Fruit fly (Drosophila melanogaster) whole organism, embryonic: ENCODE measurements around the gene CG34454.
A peak's percentile ranks its signal among the peaks of the same experiment; 100 is the strongest.

ENCODE experiments used
- Blimp-1 ChIP-seq: fragments of 200-800 bp; sonication (Bioruptor generic); optimal IDR thresholded peaks from 3 replicates; lab custom pipeline; 2018; ENCODE audit warnings: missing biosample characterization, missing genetic modification characterization, mild to moderate bottlenecking, moderate library complexity, missing genetic modification reagents
- Bteb2 ChIP-seq: fragments of 200-800 bp; sonication (Bioruptor generic); optimal IDR thresholded peaks from 2 replicates; lab custom pipeline; 2016; ENCODE audit warnings: missing biosample characterization, missing genetic modification characterization
- CG1024 ChIP-seq: fragments of 200-800 bp; sonication (Bioruptor generic); IDR thresholded peaks from 2 replicates; pipeline ENCODE4 v1.3.6; 2022; ENCODE audit warnings: missing biosample characterization, missing genetic modification characterization
- CG10267 ChIP-seq: fragments of 200-800 bp; sonication (Bioruptor generic); optimal IDR thresholded peaks from 2 replicates; lab custom pipeline; 2018; ENCODE audit warnings: missing biosample characterization, mild to moderate bottlenecking, missing genetic modification characterization, moderate library complexity
- CG11085 ChIP-seq: fragments of 200-800 bp; sonication (Bioruptor generic); IDR thresholded peaks from 2 replicates; pipeline ENCODE4 v1.3.6; 2022; ENCODE audit warnings: missing biosample characterization, missing genetic modification characterization
- CG11093 ChIP-seq: fragments of 200-800 bp; sonication (Bioruptor generic); IDR thresholded peaks from 3 replicates; pipeline ENCODE4 v1.3.6; 2022; ENCODE audit warnings: missing biosample characterization, missing genetic modification characterization
- CG11398 ChIP-seq: fragments of 200-800 bp; sonication (Bioruptor generic); optimal IDR thresholded peaks from 2 replicates; lab custom pipeline; 2016; ENCODE audit warnings: missing biosample characterization, missing genetic modification characterization
- CG12744 ChIP-seq: fragments of 200-800 bp; sonication (Bioruptor generic); optimal IDR thresholded peaks from 2 replicates; lab custom pipeline; 2016; ENCODE audit warnings: missing biosample characterization, missing genetic modification characterization
- CG12769 ChIP-seq: fragments of 200-800 bp; sonication (Bioruptor generic); optimal IDR thresholded peaks from 2 replicates; lab custom pipeline; 2019; ENCODE audit warnings: missing biosample characterization, mild to moderate bottlenecking, missing genetic modification characterization, moderate library complexity
- CG13624 ChIP-seq: fragments of 200-800 bp; sonication (Bioruptor generic); optimal IDR thresholded peaks from 2 replicates; lab custom pipeline; 2016; ENCODE audit warnings: missing biosample characterization, missing genetic modification characterization
- CG1529 ChIP-seq: fragments of 200-800 bp; sonication (Bioruptor generic); optimal IDR thresholded peaks from 3 replicates; lab custom pipeline; 2018; ENCODE audit warnings: missing biosample characterization, missing genetic modification characterization
- CG2875 ChIP-seq: fragments of 200-800 bp; sonication (Bioruptor generic); optimal IDR thresholded peaks from 2 replicates; lab custom pipeline; 2017; ENCODE audit warnings: missing biosample characterization, mild to moderate bottlenecking, missing genetic modification characterization, missing genetic modification reagents
- CG2889 ChIP-seq: fragments of 200-800 bp; sonication (Bioruptor generic); IDR thresholded peaks from 3 replicates; pipeline ENCODE4 v1.3.6; 2022; ENCODE audit warnings: missing biosample characterization, missing genetic modification characterization
- CG7786 ChIP-seq: fragments of 200-800 bp; sonication (Bioruptor generic); optimal IDR thresholded peaks from 2 replicates; lab custom pipeline; 2016; ENCODE audit warnings: missing biosample characterization, missing genetic modification characterization
- CTCF ChIP-seq: fragments of 200-800 bp; sonication (Bioruptor generic); optimal IDR thresholded peaks from 2 replicates; lab custom pipeline; 2017; ENCODE audit warnings: missing biosample characterization, mild to moderate bottlenecking, missing genetic modification characterization, moderate library complexity
- Dfd ChIP-seq, 2 experiments: fragments of >200 bp; optimal IDR thresholded peaks; 2 replicates each; lab custom pipeline; 2017; ENCODE audit warnings: missing biosample characterization in 2 of 2, missing genetic modification characterization in 2 of 2
- Dp ChIP-seq: fragments of 200-800 bp; sonication (Bioruptor generic); optimal IDR thresholded peaks from 2 replicates; lab custom pipeline; 2018; ENCODE audit warnings: missing biosample characterization, mild to moderate bottlenecking, missing genetic modification characterization, moderate library complexity
- E2f2 ChIP-seq: fragments of 200-800 bp; sonication (Bioruptor generic); IDR thresholded peaks from 2 replicates; pipeline ENCODE4 v1.3.6; 2022; ENCODE audit warnings: missing biosample characterization, missing genetic modification characterization
- H15 ChIP-seq: fragments of 200-800 bp; sonication (Bioruptor generic); IDR thresholded peaks from 3 replicates; pipeline ENCODE4 v1.3.6; 2022; ENCODE audit warnings: missing biosample characterization, missing genetic modification characterization
- HHEX ChIP-seq: fragments of 200-800 bp; sonication (Bioruptor generic); optimal IDR thresholded peaks from 3 replicates; lab custom pipeline; 2017; ENCODE audit warnings: missing biosample characterization, mild to moderate bottlenecking, missing genetic modification characterization, missing genetic modification reagents
- MTF-1 ChIP-seq: fragments of 200-800 bp; sonication (Bioruptor generic); optimal IDR thresholded peaks from 2 replicates; lab custom pipeline; 2018; ENCODE audit warnings: missing biosample characterization, mild to moderate bottlenecking, missing genetic modification characterization, borderline replicate concordance
- Med ChIP-seq: fragments of 200-800 bp; sonication (Bioruptor generic); peaks from one replicate; lab custom pipeline; 2016; ENCODE audit warnings: missing biosample characterization, missing genetic modification characterization, mild to moderate bottlenecking, inconsistent platforms, moderate library complexity
- Meics ChIP-seq: fragments of 200-800 bp; sonication (Bioruptor generic); optimal IDR thresholded peaks from 2 replicates; lab custom pipeline; 2017; ENCODE audit warnings: missing biosample characterization, mild to moderate bottlenecking, missing genetic modification characterization
- Mes4 ChIP-seq: fragments of 200-800 bp; sonication (Bioruptor generic); optimal IDR thresholded peaks from 2 replicates; lab custom pipeline; 2016; ENCODE audit warnings: missing biosample characterization, missing genetic modification characterization
- Nf-YB ChIP-seq: fragments of 200-800 bp; sonication (Bioruptor generic); optimal IDR thresholded peaks from 3 replicates; lab custom pipeline; 2019; ENCODE audit warnings: missing biosample characterization, mild to moderate bottlenecking, missing genetic modification characterization, moderate library complexity
- NfI ChIP-seq: fragments of 200-800 bp; sonication (Bioruptor generic); optimal IDR thresholded peaks from 3 replicates; lab custom pipeline; 2018; ENCODE audit warnings: missing biosample characterization, mild to moderate bottlenecking, missing genetic modification characterization, moderate library complexity
- Poxn ChIP-seq: fragments of 200-800 bp; sonication (Bioruptor generic); IDR thresholded peaks from 2 replicates; pipeline ENCODE4 v1.3.6; 2022; ENCODE audit warnings: missing biosample characterization, missing genetic modification characterization
- Side ChIP-seq: fragments of 200-800 bp; sonication (Bioruptor generic); optimal IDR thresholded peaks from 2 replicates; lab custom pipeline; 2016; ENCODE audit warnings: missing biosample characterization, missing genetic modification characterization
- Trl ChIP-seq, 3 experiments: fragments of >200 bp in 2 of 3; fragments of 200-800 bp in 1 of 3; sonication (Bioruptor generic) in 1 of 3; optimal IDR thresholded peaks; 2 replicates in 1 of 3; 3 replicates in 2 of 3; lab custom pipeline; 2016 to 2017; ENCODE audit warnings: missing biosample characterization in 1 of 3, missing genetic modification characterization in 1 of 3
- aop ChIP-seq: fragments of 200-800 bp; sonication (Bioruptor generic); IDR thresholded peaks from 2 replicates; pipeline ENCODE4 v1.3.6; 2022; ENCODE audit warnings: missing biosample characterization, missing genetic modification characterization
- bcd ChIP-seq: fragments of 200-800 bp; sonication (Bioruptor generic); optimal IDR thresholded peaks from 2 replicates; lab custom pipeline; 2017; ENCODE audit warnings: missing biosample characterization, mild to moderate bottlenecking, missing genetic modification characterization
- chif ChIP-seq, 2 experiments: fragments of 200-800 bp; sonication (Bioruptor generic); optimal IDR thresholded peaks; 3 replicates each; lab custom pipeline; 2016; ENCODE audit warnings: missing biosample characterization in 2 of 2, missing genetic modification characterization in 2 of 2
- chm ChIP-seq: fragments of 200-800 bp; sonication (Bioruptor generic); IDR thresholded peaks from 2 replicates; pipeline ENCODE4 v1.3.6; 2022; ENCODE audit warnings: missing biosample characterization, missing genetic modification characterization
- ci ChIP-seq: fragments of 200-800 bp; sonication (Bioruptor generic); IDR thresholded peaks from 3 replicates; pipeline ENCODE4 v1.3.6; 2022; ENCODE audit warnings: missing biosample characterization, missing genetic modification characterization
- dmrt11E ChIP-seq: fragments of 200-800 bp; sonication (Bioruptor generic); optimal IDR thresholded peaks from 3 replicates; lab custom pipeline; 2018; ENCODE audit warnings: missing biosample characterization, mild to moderate bottlenecking, missing genetic modification characterization, moderate library complexity
- en ChIP-seq: fragments of 200-800 bp; sonication (Bioruptor generic); optimal IDR thresholded peaks from 2 replicates; lab custom pipeline; 2016; ENCODE audit warnings: missing biosample characterization, missing genetic modification characterization
- eve ChIP-seq, 2 experiments: fragments of >200 bp; optimal IDR thresholded peaks; 2 replicates each; lab custom pipeline; 2017; ENCODE audit warnings: missing biosample characterization in 2 of 2, missing genetic modification characterization in 2 of 2
- gfzf ChIP-seq: fragments of 200-800 bp; sonication (Bioruptor generic); optimal IDR thresholded peaks from 2 replicates; lab custom pipeline; 2016; ENCODE audit warnings: missing biosample characterization, mild to moderate bottlenecking, missing genetic modification characterization, moderate library complexity
- inv ChIP-seq: fragments of 200-800 bp; sonication (Bioruptor generic); IDR thresholded peaks from 2 replicates; pipeline ENCODE4 v1.3.6; 2022; ENCODE audit warnings: missing biosample characterization, missing genetic modification characterization; ENCODE audit not compliant: partially characterized antibody
- p53 ChIP-seq: fragments of 200-800 bp; sonication (Bioruptor generic); optimal IDR thresholded peaks from 2 replicates; lab custom pipeline; 2016; ENCODE audit warnings: missing biosample characterization, missing genetic modification characterization
- pho ChIP-seq: fragments of 200-800 bp; sonication (Bioruptor generic); optimal IDR thresholded peaks from 2 replicates; lab custom pipeline; 2016; ENCODE audit warnings: missing biosample characterization, missing genetic modification characterization
- salm ChIP-seq: fragments of 200-800 bp; sonication (Bioruptor generic); optimal IDR thresholded peaks from 2 replicates; lab custom pipeline; 2018; ENCODE audit warnings: missing biosample characterization, mild to moderate bottlenecking, missing genetic modification characterization
- scrt ChIP-seq: fragments of 200-800 bp; sonication (Bioruptor generic); optimal IDR thresholded peaks from 2 replicates; lab custom pipeline; 2018; ENCODE audit warnings: missing biosample characterization, mild to moderate bottlenecking, missing genetic modification characterization, moderate library complexity
- sd ChIP-seq: fragments of 200-800 bp; sonication (Bioruptor generic); optimal IDR thresholded peaks from 3 replicates; lab custom pipeline; 2018; ENCODE audit warnings: missing biosample characterization, mild to moderate bottlenecking, missing genetic modification characterization, moderate library complexity
- slou ChIP-seq: fragments of 200-800 bp; sonication (Bioruptor generic); optimal IDR thresholded peaks from 3 replicates; lab custom pipeline; 2016; ENCODE audit warnings: missing biosample characterization, missing genetic modification characterization
- ssp ChIP-seq: fragments of 200-800 bp; sonication (Bioruptor generic); IDR thresholded peaks from 2 replicates; pipeline ENCODE4 v1.3.6; 2022; ENCODE audit warnings: missing biosample characterization, missing genetic modification characterization
- stwl ChIP-seq: fragments of 200-800 bp; sonication (Bioruptor generic); optimal IDR thresholded peaks from 3 replicates; lab custom pipeline; 2018; ENCODE audit warnings: missing biosample characterization, mild to moderate bottlenecking, missing genetic modification characterization, moderate library complexity
- sug ChIP-seq: fragments of 200-800 bp; optimal IDR thresholded peaks from 2 replicates; lab custom pipeline; 2019; ENCODE audit warnings: missing biosample characterization, mild to moderate bottlenecking, missing genetic modification characterization, moderate library complexity
- tx ChIP-seq: fragments of 200-800 bp; sonication (Bioruptor generic); optimal IDR thresholded peaks from 2 replicates; lab custom pipeline; 2016; ENCODE audit warnings: missing biosample characterization, missing genetic modification characterization
- usp ChIP-seq: fragments of >200 bp; optimal IDR thresholded peaks from 2 replicates; lab custom pipeline; 2017; ENCODE audit warnings: missing biosample characterization, missing genetic modification characterization

Gene CG34454

DNA sequence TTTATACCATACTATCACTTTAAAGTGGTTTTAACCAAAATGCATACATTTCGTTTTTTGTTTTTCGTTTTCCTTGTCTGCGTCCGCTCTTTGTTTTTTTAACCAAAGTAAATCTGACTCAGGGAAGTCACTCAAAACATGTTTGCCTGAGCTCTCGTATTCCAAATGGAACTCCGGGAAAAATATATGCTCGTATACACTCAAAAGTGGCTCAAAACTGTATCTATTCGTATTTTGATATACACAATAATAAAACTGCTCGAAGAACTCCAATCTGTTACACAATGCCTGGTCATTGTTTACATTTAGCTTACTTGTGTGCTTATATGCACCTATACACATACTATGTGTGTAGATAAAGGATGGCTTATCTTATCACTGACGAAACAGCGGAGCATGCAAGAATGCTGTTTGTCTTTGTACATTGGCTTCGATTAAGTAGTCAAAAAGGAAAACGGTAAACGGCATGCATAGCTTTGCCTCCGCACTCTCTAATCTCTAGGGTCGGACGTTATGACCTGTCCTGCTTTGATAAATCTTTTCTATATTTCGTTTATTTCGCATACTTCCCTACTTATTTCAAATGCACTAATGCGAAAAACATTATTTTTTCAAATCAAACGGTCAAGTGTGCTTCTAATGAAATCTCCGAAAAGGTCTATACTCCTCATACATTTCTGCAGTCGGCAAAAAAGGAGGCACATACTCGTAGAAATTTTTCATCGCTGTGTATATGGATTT is 38.8 kb upstream of the CG34454 start, which contains the start of gene miple2 (continued):
- TF ChIP-seq scrt (GFP tag; lab: Kevin White, UChicago) = peak; percentile 11
- TF ChIP-seq gfzf (GFP tag; lab: Kevin White, UChicago) = no peak
- no peak for TF ChIP-seq CTCF (GFP tag; lab: Kevin White, UChicago)
- TF ChIP-seq chm (GFP tag; lab: Robert Waterston, UW) = 0 out of 2 replicates have a peak, but pooled peaks have one; percentile 39
- TF ChIP-seq CG2889 = no peak
- no peak for TF ChIP-seq H15 (GFP tag; lab: Robert Waterston, UW)
- 0 out of 2 replicates have a peak, but pooled peaks have one; percentile 26 for TF ChIP-seq CG1024 (GFP tag; lab: Robert Waterston, UW)
- peak; percentile 71 for TF ChIP-seq CG11398 (GFP tag; lab: Kevin White, UChicago)
- TF ChIP-seq CG2875 (GFP tag; lab: Kevin White, UChicago) = peak; percentile 53
- no peak for TF ChIP-seq inv (GFP tag; lab: Robert Waterston, UW)
- peak; percentile 40 for TF ChIP-seq CG12744
- peak; percentile 55 for TF ChIP-seq CG1529 (GFP tag; lab: Kevin White, UChicago)
- no peak for TF ChIP-seq Dp (GFP tag; lab: Kevin White, UChicago)
- no peak for TF ChIP-seq p53 (GFP tag; lab: Kevin White, UChicago)
- TF ChIP-seq CG11093 (GFP tag; lab: Robert Waterston, UW) = no peak
- peak; percentile 31 for TF ChIP-seq dmrt11E (tag; lab: Kevin White, UChicago)
- peak; percentile 59 for TF ChIP-seq CG12769 (tag; lab: Kevin White, UChicago)
- peak; percentile 56 for TF ChIP-seq HHEX (GFP tag; lab: Kevin White, UChicago)
- TF ChIP-seq CG11085 (GFP tag; lab: Robert Waterston, UW) = no peak
- peak; percentile 15 for TF ChIP-seq CG10267 (tag; lab: Kevin White, UChicago)
- TF ChIP-seq CG13624 (GFP tag; lab: Kevin White, UChicago) = peak; percentile 27
- no peak for TF ChIP-seq Mes4 (GFP tag; lab: Kevin White, UChicago)
- TF ChIP-seq chif (GFP tag; optimal IDR thresholded peaks at IDR 0.05; lab: Kevin White, UChicago) = peak; percentile 15 to 16
- peak; percentile 60 for TF ChIP-seq Meics (GFP tag; lab: Kevin White, UChicago)
- no peak for TF ChIP-seq aop (GFP tag; lab: Robert Waterston, UW)
- peak; percentile 3 for TF ChIP-seq pho (GFP tag; lab: Kevin White, UChicago)
- TF ChIP-seq Blimp-1 (GFP tag; lab: Kevin White, UChicago) = no peak
- TF ChIP-seq Side (GFP tag; lab: Kevin White, UChicago) = peak; percentile 53
- peak; percentile 66 for TF ChIP-seq Med
- TF ChIP-seq Bteb2 (GFP tag; lab: Kevin White, UChicago) = peak; percentile 38
- no peak for TF ChIP-seq slou (GFP tag; lab: Kevin White, UChicago)
- peak; percentile 24 for TF ChIP-seq tx (GFP tag; lab: Kevin White, UChicago)
- TF ChIP-seq Nf-YB (GFP tag; lab: Kevin White, UChicago) = peak; percentile 26
- no peak for TF ChIP-seq MTF-1 (GFP tag; lab: Kevin White, UChicago)
- TF ChIP-seq NfI (GFP tag; lab: Kevin White, UChicago) = peak; percentile 39
- no peak for TF ChIP-seq stwl (tag; lab: Kevin White, UChicago)
- no peak for TF ChIP-seq en
- TF ChIP-seq CG7786 (GFP tag; lab: Kevin White, UChicago) = peak; percentile 46
- no peak for TF ChIP-seq Poxn (GFP tag; lab: Robert Waterston, UW)
- no peak for TF ChIP-seq Trl (optimal IDR thresholded peaks at IDR 0.05; lab: Kevin White, UChicago)
- TF ChIP-seq Trl (GFP tag; optimal IDR thresholded peaks at IDR 0.05; lab: Kevin White, UChicago) = peak; percentile 49
- TF ChIP-seq ssp (GFP tag; lab: Robert Waterston, UW) = no peak
- no peak for TF ChIP-seq usp (GFP tag; lab: Kevin White, UChicago)
- TF ChIP-seq ci = 0 out of 3 replicates have a peak, but pooled peaks have one; percentile 6
- peak; percentile 92 for TF ChIP-seq sd (tag; lab: Kevin White, UChicago)
- no peak for TF ChIP-seq E2f2 (GFP tag; lab: Robert Waterston, UW)
- no peak for TF ChIP-seq eve (GFP tag; optimal IDR thresholded peaks at IDR 0.05; lab: Kevin White, UChicago)
- TF ChIP-seq sug = peak; percentile 37
- TF ChIP-seq bcd (GFP tag; lab: Kevin White, UChicago) = no peak
- TF ChIP-seq Dfd (GFP tag; optimal IDR thresholded peaks at IDR 0.05; lab: Kevin White, UChicago) = no peak
- TF ChIP-seq salm (tag; lab: Kevin White, UChicago) = no peak
